Worm (Caenorhabditis elegans): Measurements from ENCODE around the gene mpst-4.
"Not testable (repeated sequence)": the region's sequence is repeated elsewhere in the genome, so short reads cannot be mapped to it uniquely, and the experiment has no call there.

ce11 chrII:4898529-4898928 lies 35.3 kb upstream of the mpst-4 start, which contains the start of gene msp-32:
- not testable (repeated sequence) for TF ChIP-seq snpc-4 (tag; optimal IDR thresholded peaks at IDR 0.05); nhr-77 (tag; optimal IDR thresholded peaks at IDR 0.05); skn-1 (tag; optimal IDR thresholded peaks at IDR 0.05); egl-27 (tag; optimal IDR thresholded peaks at IDR 0.05); aly-2 (tag; optimal IDR thresholded peaks at IDR 0.05); unc-62 (GFP tag; optimal IDR thresholded peaks at IDR 0.05); zag-1 (tag; optimal IDR thresholded peaks at IDR 0.05); sem-4 (tag; optimal IDR thresholded peaks at IDR 0.05); blmp-1 (tag; optimal IDR thresholded peaks at IDR 0.05; ENCODE audit: insufficient read depth); ceh-16 (tag; optimal IDR thresholded peaks at IDR 0.05); elt-1 (tag; optimal IDR thresholded peaks at IDR 0.05); crh-2 (tag; optimal IDR thresholded peaks at IDR 0.05); R02D3.7 (tag; optimal IDR thresholded peaks at IDR 0.05)

Data from whole organism, L2 larva.